Fruit fly (Drosophila melanogaster) Kc167 (cell line): ENCODE measurements around the gene CG10559.

Experiments used
- h ChIP-seq: fragments of >200 bp; optimal IDR thresholded peaks from 3 replicates; lab custom pipeline; 2018; ENCODE audit warnings: missing external identifiers
- psq ChIP-seq: fragments of >200 bp; optimal IDR thresholded peaks from 2 replicates; lab custom pipeline; 2017; ENCODE audit warnings: missing external identifiers
- ttk ChIP-seq: sonication (Bioruptor generic); optimal IDR thresholded peaks from 2 replicates; lab custom pipeline; 2017; ENCODE audit warnings: missing external identifiers

DNA sequence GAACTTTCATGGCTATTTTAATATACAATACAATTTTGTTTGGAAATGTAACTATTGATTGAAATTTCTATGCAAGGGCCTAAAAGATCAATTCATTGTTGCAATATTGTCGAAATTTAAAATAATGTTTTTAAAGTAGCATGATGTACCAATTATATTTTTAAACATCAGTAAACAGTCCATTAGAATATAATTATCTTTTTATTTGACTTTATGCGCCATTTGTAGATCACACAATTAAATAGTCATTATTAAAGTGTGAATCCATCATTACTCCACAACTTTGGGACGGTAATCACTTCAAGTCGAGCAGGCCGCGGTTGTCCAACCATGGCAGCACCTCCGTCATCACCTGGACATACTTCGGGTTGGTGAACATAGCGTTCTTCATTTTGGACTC lies 5.1 kb downstream of the CG10559 start, which contains the start of gene CG31099:
- no peak for TF ChIP-seq ttk (lab: Kevin White, UChicago)
- TF ChIP-seq h (lab: Kevin White, UChicago): no peak
- TF ChIP-seq psq (lab: Kevin White, UChicago): no peak
